Worm (Caenorhabditis elegans) whole organism, early embryonic: Measurements from ENCODE around the gene F14D2.19.
A peak's percentile ranks its signal among the peaks of the same experiment; 100 is the strongest.
"Not testable (repeated sequence)": the region's sequence is repeated elsewhere in the genome, so short reads cannot be mapped to it uniquely, and the experiment has no call there.

Experiments
- B0310.2 ChIP-seq: sonication (generic microtip); optimal IDR thresholded peaks from 2 replicates; lab custom pipeline; 2016; ENCODE audit warnings: mild to moderate bottlenecking, missing genetic modification characterization, missing compliant biosample characterization
- F13C5.2 ChIP-seq: sonication (generic microtip); optimal IDR thresholded peaks from 2 replicates; lab custom pipeline; 2017; ENCODE audit warnings: mild to moderate bottlenecking, missing genetic modification characterization, inconsistent platforms, missing compliant biosample characterization
- aly-1 ChIP-seq: sonication (generic microtip); optimal IDR thresholded peaks from 2 replicates; lab custom pipeline; 2016; ENCODE audit warnings: missing genetic modification characterization, missing compliant biosample characterization
- ama-1 ChIP-seq: fragments of 150-350 bp; optimal IDR thresholded peaks from 2 replicates; lab custom pipeline; 2014
- ceh-13 ChIP-seq: fragments of 200-800 bp; sonication (Bioruptor generic); optimal IDR thresholded peaks from 2 replicates; lab custom pipeline; 2018; ENCODE audit warnings: mild to moderate bottlenecking, missing genetic modification characterization, missing compliant biosample characterization
- ceh-36 ChIP-seq: sonication (generic microtip); optimal IDR thresholded peaks from 2 replicates; lab custom pipeline; 2016; ENCODE audit warnings: missing genetic modification characterization, inconsistent platforms, missing compliant biosample characterization
- ets-7 ChIP-seq: sonication (generic microtip); optimal IDR thresholded peaks from 2 replicates; lab custom pipeline; 2016; ENCODE audit warnings: missing genotype, missing genetic modification characterization, missing compliant biosample characterization
- flt-1 ChIP-seq: fragments of 200-800 bp; sonication (Bioruptor generic); IDR thresholded peaks from 2 replicates; pipeline ENCODE4 v1.3.6; 2022; ENCODE audit warnings: missing genetic modification characterization, missing compliant biosample characterization
- hmbx-1 ChIP-seq: sonication (generic microtip); optimal IDR thresholded peaks from 2 replicates; lab custom pipeline; 2016; ENCODE audit warnings: mild to moderate bottlenecking, missing genetic modification characterization, missing compliant biosample characterization
- hmg-4 ChIP-seq: fragments of 200-800 bp; sonication (Bioruptor generic); optimal IDR thresholded peaks from 2 replicates; lab custom pipeline; 2018; ENCODE audit warnings: mild to moderate bottlenecking, missing genetic modification characterization, missing compliant biosample characterization
- hnd-1 ChIP-seq: sonication (generic microtip); optimal IDR thresholded peaks from 2 replicates; lab custom pipeline; 2016; ENCODE audit warnings: missing genetic modification characterization, missing compliant biosample characterization
- pes-1 ChIP-seq: fragments of 200-800 bp; sonication (Bioruptor generic); IDR thresholded peaks from 2 replicates; pipeline ENCODE4 v1.3.6; 2022; ENCODE audit warnings: missing genetic modification reagents, missing genetic modification characterization, missing compliant biosample characterization
- scrt-1 ChIP-seq: fragments of 200-800 bp; sonication (Bioruptor generic); IDR thresholded peaks from 2 replicates; pipeline ENCODE4 v1.3.6; 2022; ENCODE audit warnings: missing genetic modification characterization, missing compliant biosample characterization
- sea-1 ChIP-seq: fragments of 200-800 bp; sonication (Bioruptor generic); conservative IDR thresholded peaks from 2 replicates; pipeline ENCODE4 v1.3.6; 2022; ENCODE audit warnings: missing genetic modification characterization, missing compliant biosample characterization
- tbx-11 ChIP-seq: fragments of 200-800 bp; sonication (Bioruptor generic); IDR thresholded peaks from 2 replicates; pipeline ENCODE4 v1.3.6; 2022; ENCODE audit warnings: missing genetic modification characterization, missing compliant biosample characterization
- tbx-37 ChIP-seq: fragments of 200-800 bp; sonication (Bioruptor generic); conservative IDR thresholded peaks from 2 replicates; pipeline ENCODE4 v1.3.6; 2022; ENCODE audit warnings: missing genetic modification reagents, missing genetic modification characterization, missing compliant biosample characterization
- tra-4 ChIP-seq: sonication (generic microtip); optimal IDR thresholded peaks from 2 replicates; lab custom pipeline; 2017; ENCODE audit warnings: missing genetic modification characterization, missing compliant biosample characterization

F14D2.19 gene

ce11 chrII:3310957-3311657 lies 25.8 kb downstream of the F14D2.19 start:
- TF ChIP-seq flt-1 (no peak), B0310.2 (tag; lab: Kevin White, UChicago) (no peak), ama-1 (lab: Kevin White, UChicago) (no peak)

ce11 chrII:3309963-3310362 lies 27.0 kb downstream of the F14D2.19 start:
- peak; percentile 35; the same call in 1 of the 2 replicates for TF ChIP-seq tbx-37 (GFP tag; lab: Robert Waterston, UW)

- no peak for TF ChIP-seq ceh-36 (tag; lab: Kevin White, UChicago)
- no peak for TF ChIP-seq hmg-4 (GFP tag; lab: Kevin White, UChicago)
- no peak for TF ChIP-seq B0310.2 (tag; lab: Kevin White, UChicago)
- TF ChIP-seq pes-1, result no peak
- TF ChIP-seq tra-4, result no peak
- TF ChIP-seq ets-7 (tag; lab: Kevin White, UChicago), result no peak
- no peak for TF ChIP-seq aly-1 (tag; lab: Kevin White, UChicago)
- TF ChIP-seq ama-1 (lab: Kevin White, UChicago), result no peak
Observed at ce11 chrII:3303582-3303981, 33.4 kb downstream of the F14D2.19 start.

- TF ChIP-seq tra-4 (no peak), ceh-36 (tag; lab: Kevin White, UChicago) (no peak), flt-1 (no peak), hmg-4 (GFP tag; lab: Kevin White, UChicago) (no peak), aly-1 (tag; lab: Kevin White, UChicago) (no peak), B0310.2 (tag; lab: Kevin White, UChicago) (no peak), scrt-1 (no peak), tbx-37 (GFP tag; lab: Robert Waterston, UW) (no peak), ets-7 (tag; lab: Kevin White, UChicago) (no peak), sea-1 (no peak), ceh-13 (GFP tag; lab: Kevin White, UChicago) (no peak), tbx-11 (GFP tag; lab: Robert Waterston, UW) (no peak), pes-1 (no peak)
Observed at ce11 chrII:3299457-3299856, 37.5 kb downstream of the F14D2.19 start, which contains the start of gene btb-22. Gene btb-22, plus strand, starts transcription at chrII:3299757.

ce11 chrII:3297914-3298313 lies 39.0 kb downstream of the F14D2.19 start, which contains the start of gene btb-18:
Gene btb-18, plus strand, starts transcription at chrII:3298214.
- TF ChIP-seq flt-1 (no peak), B0310.2 (tag; lab: Kevin White, UChicago) (no peak), ceh-13 (GFP tag; lab: Kevin White, UChicago) (no peak), pes-1 (no peak), F13C5.2 (tag; lab: Kevin White, UChicago) (no peak), aly-1 (tag; lab: Kevin White, UChicago) (no peak), hmg-4 (GFP tag; lab: Kevin White, UChicago) (no peak), hnd-1 (tag; lab: Kevin White, UChicago) (no peak), ceh-36 (tag; lab: Kevin White, UChicago) (no peak), tbx-11 (GFP tag; lab: Robert Waterston, UW) (no peak), hmbx-1 (tag; lab: Kevin White, UChicago) (no peak), scrt-1 (no peak), tbx-37 (GFP tag; lab: Robert Waterston, UW) (no peak), sea-1 (no peak)

- no peak for TF ChIP-seq ets-7 (tag; lab: Kevin White, UChicago)
- no peak for TF ChIP-seq hmbx-1 (tag; lab: Kevin White, UChicago)
- TF ChIP-seq aly-1 (tag; lab: Kevin White, UChicago), result no peak
- TF ChIP-seq B0310.2 (tag; lab: Kevin White, UChicago), result no peak
- no peak for TF ChIP-seq sea-1
- TF ChIP-seq ceh-13 (GFP tag; lab: Kevin White, UChicago), result no peak
Observed at ce11 chrII:3296644-3297043, 40.3 kb downstream of the F14D2.19 start, which contains the start of gene btb-16. Gene btb-16, plus strand, starts transcription at chrII:3296883.

- TF ChIP-seq scrt-1 (no peak), F13C5.2 (tag; lab: Kevin White, UChicago) (no peak), sea-1 (no peak), aly-1 (tag; lab: Kevin White, UChicago) (no peak), ceh-36 (tag; lab: Kevin White, UChicago) (no peak), ets-7 (tag; lab: Kevin White, UChicago) (no peak), hmbx-1 (tag; lab: Kevin White, UChicago) (no peak), ceh-13 (GFP tag; lab: Kevin White, UChicago) (no peak), ama-1 (lab: Kevin White, UChicago) (no peak), tra-4 (no peak)
Observed at ce11 chrII:3295193-3295592, 41.7 kb downstream of the F14D2.19 start, which contains the start of gene btb-17. Gene btb-17, plus strand, starts transcription at chrII:3295405.

- TF ChIP-seq flt-1; ama-1 (lab: Kevin White, UChicago); hnd-1 (tag; lab: Kevin White, UChicago): not testable (repeated sequence)
Observed at ce11 chrII:3290544-3290943, 46.4 kb downstream of the F14D2.19 start, which contains the start of gene F39E9.14. Gene F39E9.14, minus strand, starts transcription at chrII:3290644.
